Worm (Caenorhabditis elegans) whole organism, mixed stage, embryonic: ENCODE results near the gene Y22D7AL.15.

Experiments used
- M03D4.4 ChIP-seq: sonication (generic microtip); optimal IDR thresholded peaks from 2 replicates; lab custom pipeline; 2017; ENCODE audit warnings: mild to moderate bottlenecking, missing genetic modification characterization, missing compliant biosample characterization
- blmp-1 ChIP-seq: fragments of 150-350 bp; optimal IDR thresholded peaks from 2 replicates; lab custom pipeline; 2014; ENCODE audit warnings: missing biosample characterization, missing genetic modification characterization
- ceh-43 ChIP-seq: fragments of 200-800 bp; sonication (Bioruptor generic); optimal IDR thresholded peaks from 2 replicates; lab custom pipeline; 2018; ENCODE audit warnings: mild to moderate bottlenecking, missing genetic modification characterization, moderate library complexity, missing compliant biosample characterization
- ces-1 ChIP-seq: fragments of 150-350 bp; optimal IDR thresholded peaks from 2 replicates; lab custom pipeline; 2014; ENCODE audit warnings: missing biosample characterization, missing genetic modification reagents, missing genetic modification characterization
- cnd-1 ChIP-seq: fragments of 200-800 bp; sonication (Bioruptor generic); optimal IDR thresholded peaks from 2 replicates; lab custom pipeline; 2018; ENCODE audit warnings: mild to moderate bottlenecking, missing genetic modification characterization, missing compliant biosample characterization
- drap-1 ChIP-seq: fragments of 200-800 bp; sonication (Bioruptor generic); optimal IDR thresholded peaks from 3 replicates; lab custom pipeline; 2018; ENCODE audit warnings: mild to moderate bottlenecking, missing genetic modification characterization, missing compliant biosample characterization
- elt-1 ChIP-seq: sonication (generic microtip); optimal IDR thresholded peaks from 2 replicates; lab custom pipeline; 2017; ENCODE audit warnings: missing genetic modification characterization, mild to moderate bottlenecking, missing compliant biosample characterization, antibody characterized with exemption, moderate library complexity, borderline replicate concordance; ENCODE audit not compliant: insufficient read depth
- elt-3 ChIP-seq: fragments of 150-350 bp; optimal IDR thresholded peaks from 2 replicates; lab custom pipeline; 2014; ENCODE audit warnings: missing biosample characterization, missing genetic modification characterization
- ham-2 ChIP-seq: fragments of 200-800 bp; sonication (Bioruptor generic); optimal IDR thresholded peaks from 2 replicates; lab custom pipeline; 2018; ENCODE audit warnings: mild to moderate bottlenecking, missing genetic modification characterization, missing compliant biosample characterization
- hlh-1 ChIP-seq: fragments of 150-350 bp; optimal IDR thresholded peaks from 2 replicates; lab custom pipeline; 2014; ENCODE audit warnings: missing biosample characterization, missing genetic modification reagents, missing genetic modification characterization
- lin-13 ChIP-seq: fragments of 150-350 bp; optimal IDR thresholded peaks from 2 replicates; lab custom pipeline; 2014; ENCODE audit warnings: missing biosample characterization, missing genetic modification characterization
- lin-32 ChIP-seq: fragments of 200-800 bp; sonication (Bioruptor generic); optimal IDR thresholded peaks from 2 replicates; lab custom pipeline; 2018; ENCODE audit warnings: mild to moderate bottlenecking, missing genetic modification characterization, missing compliant biosample characterization
- lsy-2 ChIP-seq: fragments of 150-350 bp; optimal IDR thresholded peaks from 2 replicates; lab custom pipeline; 2014; ENCODE audit warnings: missing biosample characterization, missing genetic modification characterization
- mep-1 ChIP-seq: fragments of 150-350 bp; optimal IDR thresholded peaks from 2 replicates; lab custom pipeline; 2017; ENCODE audit warnings: missing biosample characterization, missing genetic modification reagents, missing genetic modification characterization, inconsistent platforms
- mls-2 ChIP-seq: sonication (generic microtip); optimal IDR thresholded peaks from 2 replicates; lab custom pipeline; 2016; ENCODE audit warnings: mild to moderate bottlenecking, missing genetic modification characterization, moderate library complexity, missing compliant biosample characterization
- nhr-12 ChIP-seq: fragments of 150-350 bp; optimal IDR thresholded peaks from 2 replicates; lab custom pipeline; 2014; ENCODE audit warnings: missing biosample characterization, missing genetic modification characterization
- nhr-2 ChIP-seq: fragments of 150-350 bp; optimal IDR thresholded peaks from 2 replicates; lab custom pipeline; 2014; ENCODE audit warnings: missing biosample characterization, missing genetic modification characterization
- nhr-237 ChIP-seq: fragments of 150-350 bp; optimal IDR thresholded peaks from 2 replicates; lab custom pipeline; 2014; ENCODE audit warnings: missing biosample characterization, missing genetic modification characterization
- nhr-28 ChIP-seq: fragments of 150-350 bp; optimal IDR thresholded peaks from 2 replicates; lab custom pipeline; 2014; ENCODE audit warnings: missing biosample characterization, missing genetic modification characterization
- nhr-76 ChIP-seq: sonication (generic microtip); optimal IDR thresholded peaks from 2 replicates; lab custom pipeline; 2017; ENCODE audit warnings: missing biosample characterization, missing genetic modification characterization
- pha-4 ChIP-seq: fragments of 150-350 bp; optimal IDR thresholded peaks from 2 replicates; lab custom pipeline; 2018; ENCODE audit warnings: missing biosample characterization, missing genetic modification reagents, missing genetic modification characterization
- sem-2 ChIP-seq: fragments of 200-800 bp; sonication (Bioruptor generic); optimal IDR thresholded peaks from 2 replicates; lab custom pipeline; 2018; ENCODE audit warnings: mild to moderate bottlenecking, missing genetic modification characterization, missing compliant biosample characterization
- snpc-4 ChIP-seq: fragments of 150-350 bp; optimal IDR thresholded peaks from 2 replicates; lab custom pipeline; 2014; ENCODE audit warnings: missing biosample characterization, missing genetic modification characterization
- sptf-1 ChIP-seq: sonication (generic microtip); optimal IDR thresholded peaks from 2 replicates; lab custom pipeline; 2017; ENCODE audit warnings: mild to moderate bottlenecking, missing genetic modification characterization, moderate library complexity, missing compliant biosample characterization
- tbx-8 ChIP-seq: fragments of 200-800 bp; sonication (Bioruptor generic); optimal IDR thresholded peaks from 2 replicates; lab custom pipeline; 2018; ENCODE audit warnings: mild to moderate bottlenecking, missing genetic modification characterization, moderate library complexity, missing compliant biosample characterization
- unc-120 ChIP-seq: sonication (generic microtip); optimal IDR thresholded peaks from 2 replicates; lab custom pipeline; 2017; ENCODE audit warnings: missing genetic modification characterization, missing compliant biosample characterization; ENCODE audit not compliant: poor library complexity, severe bottlenecking
- unc-39 ChIP-seq: fragments of 150-350 bp; optimal IDR thresholded peaks from 2 replicates; lab custom pipeline; 2014; ENCODE audit warnings: missing biosample characterization, missing genetic modification characterization
- unc-62 ChIP-seq: fragments of 150-350 bp; optimal IDR thresholded peaks from 2 replicates; lab custom pipeline; 2014; ENCODE audit warnings: missing biosample characterization, missing genetic modification reagents, missing genetic modification characterization
- zip-8 ChIP-seq: fragments of 150-350 bp; optimal IDR thresholded peaks from 2 replicates; lab custom pipeline; 2014; ENCODE audit warnings: missing biosample characterization, missing genetic modification characterization
- ztf-11 ChIP-seq: fragments of 150-350 bp; optimal IDR thresholded peaks from 2 replicates; lab custom pipeline; 2014; ENCODE audit warnings: missing biosample characterization, missing genetic modification characterization

Gene Y22D7AL.15

ce11 chrIII:1664761-1665266 is 5.2 kb upstream of the Y22D7AL.15 start, which contains the start of gene Y22D7AL.16:
TSS of gene Y22D7AL.16 (minus strand) at chrIII:1665216.
- TF ChIP-seq nhr-12 (tag; lab: Kevin White, UChicago) = no peak
- TF ChIP-seq blmp-1 = no peak
- TF ChIP-seq mls-2 = no peak
- TF ChIP-seq sptf-1 (tag; lab: Kevin White, UChicago) = no peak
- TF ChIP-seq elt-3 (tag; lab: Kevin White, UChicago) = no peak
- TF ChIP-seq drap-1 = no peak
- no peak for TF ChIP-seq zip-8
- TF ChIP-seq sem-2 (GFP tag; lab: Kevin White, UChicago) = no peak
- no peak for TF ChIP-seq elt-1 (tag; lab: Kevin White, UChicago)
- no peak for TF ChIP-seq ham-2 (GFP tag; lab: Kevin White, UChicago)
- no peak for TF ChIP-seq pha-4 (tag; lab: Kevin White, UChicago)
- no peak for TF ChIP-seq lin-13 (tag; lab: Kevin White, UChicago)
- no peak for TF ChIP-seq lin-32 (GFP tag; lab: Kevin White, UChicago)
- no peak for TF ChIP-seq unc-39 (tag; lab: Kevin White, UChicago)

ce11 chrIII:1663056-1663455 is 3.4 kb upstream of the Y22D7AL.15 start:
- TF ChIP-seq unc-120 (tag; lab: Kevin White, UChicago) = no peak
- TF ChIP-seq nhr-2 = no peak
- no peak for TF ChIP-seq pha-4 (tag; lab: Kevin White, UChicago)
- TF ChIP-seq drap-1 = no peak
- TF ChIP-seq tbx-8 (GFP tag; lab: Kevin White, UChicago) = no peak
- no peak for TF ChIP-seq mls-2
- no peak for TF ChIP-seq ham-2 (GFP tag; lab: Kevin White, UChicago)

ce11 chrIII:1662405-1662804 is 2.7 kb upstream of the Y22D7AL.15 start:
- no peak for TF ChIP-seq blmp-1
- TF ChIP-seq sptf-1 (tag; lab: Kevin White, UChicago) = no peak
- TF ChIP-seq lsy-2 (tag; lab: Kevin White, UChicago) = no peak
- TF ChIP-seq hlh-1 (tag; lab: Kevin White, UChicago) = no peak
- no peak for TF ChIP-seq ztf-11 (tag; lab: Kevin White, UChicago)
- no peak for TF ChIP-seq ces-1 (GFP tag; lab: Kevin White, UChicago)

- TF ChIP-seq zip-8 (no peak), snpc-4 (tag; lab: Kevin White, UChicago) (no peak), lsy-2 (tag; lab: Kevin White, UChicago) (no peak), nhr-2 (no peak), nhr-237 (tag; lab: Kevin White, UChicago) (no peak), sptf-1 (tag; lab: Kevin White, UChicago) (no peak), unc-39 (tag; lab: Kevin White, UChicago) (no peak), tbx-8 (GFP tag; lab: Kevin White, UChicago) (no peak)
- TF ChIP-seq, all 35 proteins: peak for 0
Measured at ce11 chrIII:1661031-1661430, 1.4 kb upstream of the Y22D7AL.15 start.

- no peak for TF ChIP-seq nhr-76 (tag; lab: Kevin White, UChicago)
- no peak for TF ChIP-seq blmp-1
- no peak for TF ChIP-seq sptf-1 (tag; lab: Kevin White, UChicago)
- TF ChIP-seq unc-62 (GFP tag; lab: Kevin White, UChicago) = no peak
- no peak for TF ChIP-seq nhr-28
- TF ChIP-seq zip-8 = no peak
- TF ChIP-seq lsy-2 (tag; lab: Kevin White, UChicago) = no peak
- TF ChIP-seq ham-2 (GFP tag; lab: Kevin White, UChicago) = no peak
Measured at ce11 chrIII:1657380-1657779, 2.3 kb downstream of the Y22D7AL.15 start, which contains the start of gene cht-4. TSS of gene cht-4 (minus strand) at chrIII:1657480.

ce11 chrIII:1652925-1653324 is 6.7 kb downstream of the Y22D7AL.15 start:
- TF ChIP-seq cnd-1 (no peak), ham-2 (GFP tag; lab: Kevin White, UChicago) (no peak), M03D4.4 (tag; lab: Kevin White, UChicago) (no peak)

- TF ChIP-seq ceh-43 (GFP tag; lab: Kevin White, UChicago) = no peak
- no peak for TF ChIP-seq sem-2 (GFP tag; lab: Kevin White, UChicago)
- no peak for TF ChIP-seq elt-3 (tag; lab: Kevin White, UChicago)
- no peak for TF ChIP-seq mep-1 (tag; lab: Kevin White, UChicago)
- no peak for TF ChIP-seq mls-2
Measured at ce11 chrIII:1652181-1652580, 7.5 kb downstream of the Y22D7AL.15 start, which contains the start of gene Y22D7AL.1. TSS of gene Y22D7AL.1 (plus strand) at chrIII:1652481.
